Worm (Caenorhabditis elegans) whole organism, young adult: Measurements from ENCODE around the gene C08E3.1.
"Not testable (repeated sequence)": the region's sequence is repeated elsewhere in the genome, so short reads cannot be mapped to it uniquely, and the experiment has no call there.

ENCODE experiments used
- C17E4.6 ChIP-seq: fragments of 200-800 bp; sonication (Bioruptor generic); IDR thresholded peaks from 2 replicates; pipeline ENCODE4 v1.3.6; 2022; ENCODE audit warnings: missing genetic modification reagents, missing genetic modification characterization, missing compliant biosample characterization
- F22D6.2 ChIP-seq: sonication (generic microtip); optimal IDR thresholded peaks from 2 replicates; lab custom pipeline; 2016; ENCODE audit warnings: mild to moderate bottlenecking, missing genetic modification characterization, missing compliant biosample characterization
- F49E8.2 ChIP-seq: sonication (generic microtip); optimal IDR thresholded peaks from 3 replicates; lab custom pipeline; 2017; ENCODE audit warnings: missing genetic modification characterization, mild to moderate bottlenecking, missing compliant biosample characterization, antibody characterized with exemption, moderate library complexity; ENCODE audit not compliant: insufficient read depth
- F57A8.1 ChIP-seq: fragments of 200-800 bp; sonication (Bioruptor generic); optimal IDR thresholded peaks from 2 replicates; lab custom pipeline; 2018; ENCODE audit warnings: mild to moderate bottlenecking, missing genetic modification characterization, moderate library complexity, missing compliant biosample characterization
- F57C9.4 ChIP-seq: sonication (generic microtip); optimal IDR thresholded peaks from 2 replicates; lab custom pipeline; 2017; ENCODE audit warnings: mild to moderate bottlenecking, missing genetic modification characterization, missing compliant biosample characterization
- K11D2.4 ChIP-seq: fragments of 200-800 bp; sonication (Bioruptor generic); IDR thresholded peaks from 2 replicates; pipeline ENCODE4 v1.3.6; 2022; ENCODE audit warnings: missing genetic modification reagents, missing genetic modification characterization, missing compliant biosample characterization
- K12H6.12 ChIP-seq: fragments of 200-800 bp; sonication (Bioruptor generic); optimal IDR thresholded peaks from 2 replicates; lab custom pipeline; 2018; ENCODE audit warnings: mild to moderate bottlenecking, missing genetic modification characterization, missing compliant biosample characterization
- Y95B8A.8 ChIP-seq: fragments of 200-800 bp; sonication (Bioruptor generic); IDR thresholded peaks from 2 replicates; pipeline ENCODE4 v1.3.6; 2022; ENCODE audit warnings: missing genetic modification reagents, missing genetic modification characterization, missing compliant biosample characterization
- aptf-3 ChIP-seq: fragments of 200-800 bp; sonication (Bioruptor generic); IDR thresholded peaks from 2 replicates; pipeline ENCODE4 v1.3.6; 2022; ENCODE audit warnings: missing genetic modification characterization, missing compliant biosample characterization
- attf-6 ChIP-seq: fragments of 200-800 bp; sonication (Bioruptor generic); IDR thresholded peaks from 2 replicates; pipeline ENCODE4 v1.3.6; 2022; ENCODE audit warnings: missing genetic modification reagents, missing genetic modification characterization, missing compliant biosample characterization
- bed-1 ChIP-seq: fragments of 200-800 bp; sonication (Bioruptor generic); IDR thresholded peaks from 2 replicates; pipeline ENCODE4 v1.3.6; 2022; ENCODE audit warnings: missing genetic modification reagents, missing genetic modification characterization, missing compliant biosample characterization
- ccch-3 ChIP-seq: fragments of 200-800 bp; sonication (Bioruptor generic); optimal IDR thresholded peaks from 2 replicates; lab custom pipeline; 2018; ENCODE audit warnings: mild to moderate bottlenecking, missing genetic modification characterization, missing compliant biosample characterization
- ceh-27 ChIP-seq: fragments of 200-800 bp; sonication (Bioruptor generic); optimal IDR thresholded peaks from 2 replicates; lab custom pipeline; 2018; ENCODE audit warnings: mild to moderate bottlenecking, missing genetic modification characterization, moderate library complexity, missing compliant biosample characterization
- ceh-58 ChIP-seq: fragments of 200-800 bp; sonication (Bioruptor generic); IDR thresholded peaks from 2 replicates; pipeline ENCODE4 v1.3.6; 2022; ENCODE audit warnings: missing genetic modification characterization, missing compliant biosample characterization
- chd-7 ChIP-seq: sonication (generic microtip); optimal IDR thresholded peaks from 2 replicates; lab custom pipeline; 2016; ENCODE audit warnings: mild to moderate bottlenecking, missing genetic modification characterization, moderate library complexity, missing compliant biosample characterization
- dox-1 ChIP-seq: fragments of 200-800 bp; sonication (Bioruptor generic); IDR thresholded peaks from 2 replicates; pipeline ENCODE4 v1.3.6; 2022; ENCODE audit warnings: missing genetic modification reagents, missing genetic modification characterization, missing compliant biosample characterization
- egrh-3 ChIP-seq: fragments of 200-800 bp; sonication (Bioruptor generic); IDR thresholded peaks from 2 replicates; pipeline ENCODE4 v1.3.6; 2022; ENCODE audit warnings: missing genetic modification reagents, missing genetic modification characterization, missing compliant biosample characterization
- hrde-1 ChIP-seq: sonication (generic microtip); optimal IDR thresholded peaks from 2 replicates; lab custom pipeline; 2016; ENCODE audit warnings: missing genetic modification characterization, mild to moderate bottlenecking, missing compliant biosample characterization, moderate library complexity, missing genotype, missing genetic modification reagents, borderline replicate concordance
- lir-1 ChIP-seq: fragments of 200-800 bp; sonication (Bioruptor generic); conservative IDR thresholded peaks from 2 replicates; pipeline ENCODE4 v1.3.6; 2022; ENCODE audit warnings: missing genetic modification reagents, missing genetic modification characterization, missing compliant biosample characterization
- lsl-1 ChIP-seq: fragments of 200-800 bp; sonication (Bioruptor generic); optimal IDR thresholded peaks from 2 replicates; lab custom pipeline; 2018; ENCODE audit warnings: mild to moderate bottlenecking, missing genetic modification characterization, moderate library complexity, missing compliant biosample characterization
- mes-4 ChIP-seq: sonication (generic microtip); optimal IDR thresholded peaks from 2 replicates; lab custom pipeline; 2016; ENCODE audit warnings: missing genotype, missing genetic modification characterization, missing compliant biosample characterization
- nfya-2 ChIP-seq: fragments of 200-800 bp; sonication (Bioruptor generic); IDR thresholded peaks from 2 replicates; pipeline ENCODE4 v1.3.6; 2022; ENCODE audit warnings: missing genetic modification reagents, missing genetic modification characterization, missing compliant biosample characterization
- nfyb-1 ChIP-seq: fragments of 200-800 bp; sonication (Bioruptor generic); IDR thresholded peaks from 2 replicates; pipeline ENCODE4 v1.3.6; 2022; ENCODE audit warnings: missing genetic modification reagents, missing genetic modification characterization, missing compliant biosample characterization
- pbrm-1 ChIP-seq: fragments of 200-800 bp; sonication (Bioruptor generic); IDR thresholded peaks from 2 replicates; pipeline ENCODE4 v1.3.6; 2022; ENCODE audit warnings: missing genetic modification reagents, missing genetic modification characterization, missing compliant biosample characterization
- snpc-1.3 ChIP-seq: sonication (generic microtip); optimal IDR thresholded peaks from 2 replicates; lab custom pipeline; 2017; ENCODE audit warnings: missing genetic modification characterization, mild to moderate bottlenecking, missing compliant biosample characterization, antibody characterized with exemption, moderate library complexity, missing genotype, missing genetic modification reagents; ENCODE audit not compliant: insufficient read depth
- snpc-4 ChIP-seq, 5 experiments: fragments of 150-350 bp in 1 of 5; sonication (generic microtip) in 4 of 5; optimal IDR thresholded peaks; 2 replicates each; lab custom pipeline; 2014 to 2018; ENCODE audit warnings: missing genetic modification characterization in 5 of 5, missing biosample characterization in 3 of 5, antibody characterized with exemption in 2 of 5, mild to moderate bottlenecking in 2 of 5, missing compliant biosample characterization in 2 of 5, missing genotype in 2 of 5, moderate library complexity in 2 of 5, missing genetic modification reagents in 1 of 5
- tlf-1 ChIP-seq: fragments of 200-800 bp; sonication (Bioruptor generic); optimal IDR thresholded peaks from 2 replicates; lab custom pipeline; 2018; ENCODE audit warnings: mild to moderate bottlenecking, missing genetic modification characterization, missing compliant biosample characterization
- xnd-1 ChIP-seq: sonication (generic microtip); optimal IDR thresholded peaks from 2 replicates; lab custom pipeline; 2016; ENCODE audit warnings: missing genotype, missing genetic modification reagents, missing genetic modification characterization, missing compliant biosample characterization
- zfh-2 ChIP-seq: fragments of 200-800 bp; sonication (Bioruptor generic); conservative IDR thresholded peaks from 2 replicates; pipeline ENCODE4 v1.3.6; 2022; ENCODE audit warnings: missing genetic modification reagents, missing genetic modification characterization, missing compliant biosample characterization
- ztf-18 ChIP-seq: sonication (generic microtip); optimal IDR thresholded peaks from 2 replicates; lab custom pipeline; 2016; ENCODE audit warnings: missing genotype, mild to moderate bottlenecking, missing genetic modification characterization, missing compliant biosample characterization
- ztf-28 ChIP-seq: fragments of 200-800 bp; sonication (Bioruptor generic); IDR thresholded peaks from 2 replicates; pipeline ENCODE4 v1.3.6; 2022; ENCODE audit warnings: missing genetic modification reagents, missing genetic modification characterization, missing compliant biosample characterization
- ztf-6 ChIP-seq: fragments of 200-800 bp; sonication (Bioruptor generic); IDR thresholded peaks from 2 replicates; pipeline ENCODE4 v1.3.6; 2022; ENCODE audit warnings: missing genetic modification reagents, missing genetic modification characterization, missing compliant biosample characterization

The C08E3.1 gene

DNA sequence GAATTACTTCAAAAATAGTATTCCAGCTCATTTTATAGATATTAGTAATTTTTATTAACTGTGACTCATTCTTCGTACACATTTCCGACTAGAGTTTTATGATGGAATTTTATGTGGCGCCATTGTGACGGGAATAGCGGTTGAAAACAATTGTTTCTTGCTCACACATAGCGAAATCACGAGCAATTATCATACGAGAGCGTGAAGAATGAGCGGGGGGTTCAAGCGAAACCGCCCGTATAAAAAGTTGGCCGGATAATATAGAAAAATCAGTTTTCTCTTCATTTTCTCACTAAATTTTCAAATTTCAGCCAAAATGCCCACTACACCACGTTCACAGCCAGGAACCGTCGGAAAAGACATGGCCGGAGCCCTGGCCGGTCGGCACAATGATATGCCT is at the start of gene C08E3.1:
C08E3.1 (plus strand) TSS at position 301 of the 400 bp plus-strand sequence.
- not testable (repeated sequence) for TF ChIP-seq bed-1, Y95B8A.8, nfya-2 (GFP tag; lab: Robert Waterston, UW)

ce11 chrII:1584140-1584539 is 49.5 kb upstream of the C08E3.1 start, which contains the start of gene clec-21:
Gene clec-21, minus strand, starts transcription at chrII:1584240.
- TF ChIP-seq xnd-1 (tag; lab: Kevin White, UChicago): no peak
- no peak for TF ChIP-seq ccch-3 (GFP tag; lab: Kevin White, UChicago)
- no peak for TF ChIP-seq ceh-27 (GFP tag; lab: Kevin White, UChicago)
- TF ChIP-seq ztf-18 (tag; lab: Kevin White, UChicago): no peak
- TF ChIP-seq F57C9.4: no peak
- TF ChIP-seq dox-1 (GFP tag; lab: Robert Waterston, UW): no peak
- no peak for TF ChIP-seq zfh-2 (GFP tag; lab: Robert Waterston, UW)
- TF ChIP-seq lsl-1 (GFP tag; lab: Kevin White, UChicago): no peak
- TF ChIP-seq snpc-4 (GFP tag; optimal IDR thresholded peaks at IDR 0.05; lab: Kevin White, UChicago): no peak
- no peak for TF ChIP-seq snpc-4 (tag; optimal IDR thresholded peaks at IDR 0.05; lab: Kevin White, UChicago)
- no peak for TF ChIP-seq ztf-6 (GFP tag; lab: Robert Waterston, UW)
- no peak for TF ChIP-seq nfyb-1 (GFP tag; lab: Robert Waterston, UW)
- no peak for TF ChIP-seq lir-1 (GFP tag; lab: Robert Waterston, UW)
- no peak for TF ChIP-seq snpc-1.3 (tag; lab: Kevin White, UChicago)
- no peak for TF ChIP-seq F49E8.2
- no peak for TF ChIP-seq F57A8.1 (GFP tag; lab: Kevin White, UChicago)
- TF ChIP-seq ztf-28: no peak
- TF ChIP-seq ceh-58 (GFP tag; lab: Robert Waterston, UW): no peak
- TF ChIP-seq, all 124 proteins: peak for 0

ce11 chrII:1586305-1586704 is 47.3 kb upstream of the C08E3.1 start, which contains the start of gene T07H3.8:
Gene T07H3.8, plus strand, starts transcription at chrII:1586605.
- TF ChIP-seq chd-7 (tag; lab: Kevin White, UChicago): no peak
- no peak for TF ChIP-seq aptf-3 (GFP tag; lab: Robert Waterston, UW)
- no peak for TF ChIP-seq attf-6
- no peak for TF ChIP-seq pbrm-1
- no peak for TF ChIP-seq ceh-58 (GFP tag; lab: Robert Waterston, UW)
- no peak for TF ChIP-seq C17E4.6 (GFP tag; lab: Robert Waterston, UW)
- TF ChIP-seq, all 124 proteins: peak for 0

ce11 chrII:1589845-1590244 is 43.7 kb upstream of the C08E3.1 start, which contains the start of gene T07H3.7:
Gene T07H3.7, minus strand, starts transcription at chrII:1589945.
- TF ChIP-seq ztf-28 (no peak), tlf-1 (GFP tag; lab: Kevin White, UChicago) (no peak), K12H6.12 (tag; lab: Kevin White, UChicago) (no peak), F22D6.2 (no peak), Y95B8A.8 (GFP tag; lab: Robert Waterston, UW) (no peak), mes-4 (tag; lab: Kevin White, UChicago) (no peak), nfya-2 (GFP tag; lab: Robert Waterston, UW) (no peak), egrh-3 (GFP tag; lab: Robert Waterston, UW) (no peak), K11D2.4 (no peak), hrde-1 (tag; lab: Kevin White, UChicago) (no peak)
